Worm (Caenorhabditis elegans) whole organism, young adult: Measurements from ENCODE around the gene R04F11.5.

Source experiments
- B0035.1 ChIP-seq: sonication (generic microtip); optimal IDR thresholded peaks from 2 replicates; lab custom pipeline; 2016; ENCODE audit warnings: missing genetic modification characterization, mild to moderate bottlenecking, missing compliant biosample characterization, missing genotype, missing genetic modification reagents
- B0336.3 ChIP-seq: fragments of 200-800 bp; sonication (Bioruptor generic); IDR thresholded peaks from 2 replicates; pipeline ENCODE4 v1.3.6; 2022; ENCODE audit warnings: missing genetic modification characterization, missing compliant biosample characterization
- C17E4.6 ChIP-seq: fragments of 200-800 bp; sonication (Bioruptor generic); IDR thresholded peaks from 2 replicates; pipeline ENCODE4 v1.3.6; 2022; ENCODE audit warnings: missing genetic modification reagents, missing genetic modification characterization, missing compliant biosample characterization
- F23B12.7 ChIP-seq: sonication (generic microtip); optimal IDR thresholded peaks from 2 replicates; lab custom pipeline; 2017; ENCODE audit warnings: missing genetic modification characterization, mild to moderate bottlenecking, missing compliant biosample characterization, antibody characterized with exemption, moderate library complexity; ENCODE audit not compliant: insufficient read depth
- F39B2.1 ChIP-seq: fragments of 200-800 bp; sonication (Bioruptor generic); IDR thresholded peaks from 2 replicates; pipeline ENCODE4 v1.3.6; 2022; ENCODE audit warnings: missing genetic modification reagents, missing genetic modification characterization, missing compliant biosample characterization
- F55B11.4 ChIP-seq: sonication (generic microtip); optimal IDR thresholded peaks from 2 replicates; lab custom pipeline; 2016; ENCODE audit warnings: missing compliant biosample characterization, missing genetic modification characterization, borderline replicate concordance; ENCODE audit not compliant: insufficient read depth
- F57A8.1 ChIP-seq: fragments of 200-800 bp; sonication (Bioruptor generic); optimal IDR thresholded peaks from 2 replicates; lab custom pipeline; 2018; ENCODE audit warnings: mild to moderate bottlenecking, missing genetic modification characterization, moderate library complexity, missing compliant biosample characterization
- F57C9.4 ChIP-seq: sonication (generic microtip); optimal IDR thresholded peaks from 2 replicates; lab custom pipeline; 2017; ENCODE audit warnings: mild to moderate bottlenecking, missing genetic modification characterization, missing compliant biosample characterization
- K12H6.12 ChIP-seq: fragments of 200-800 bp; sonication (Bioruptor generic); optimal IDR thresholded peaks from 2 replicates; lab custom pipeline; 2018; ENCODE audit warnings: mild to moderate bottlenecking, missing genetic modification characterization, missing compliant biosample characterization
- Y53F4B.3 ChIP-seq: fragments of 200-800 bp; sonication (Bioruptor generic); IDR thresholded peaks from 2 replicates; pipeline ENCODE4 v1.3.6; 2022; ENCODE audit warnings: missing genetic modification reagents, missing genetic modification characterization, missing compliant biosample characterization
- ZK185.1 ChIP-seq: sonication (generic microtip); optimal IDR thresholded peaks from 2 replicates; lab custom pipeline; 2016; ENCODE audit warnings: mild to moderate bottlenecking, missing genetic modification characterization, missing compliant biosample characterization; ENCODE audit not compliant: poor library complexity, severe bottlenecking
- athp-1 ChIP-seq: sonication (generic microtip); optimal IDR thresholded peaks from 2 replicates; lab custom pipeline; 2017; ENCODE audit warnings: mild to moderate bottlenecking, missing genetic modification characterization, missing compliant biosample characterization
- attf-5 ChIP-seq: fragments of 200-800 bp; sonication (Bioruptor generic); optimal IDR thresholded peaks from 2 replicates; lab custom pipeline; 2018; ENCODE audit warnings: mild to moderate bottlenecking, missing genetic modification characterization, missing compliant biosample characterization
- bed-1 ChIP-seq: fragments of 200-800 bp; sonication (Bioruptor generic); IDR thresholded peaks from 2 replicates; pipeline ENCODE4 v1.3.6; 2022; ENCODE audit warnings: missing genetic modification reagents, missing genetic modification characterization, missing compliant biosample characterization
- cebp-2 ChIP-seq: fragments of 200-800 bp; sonication (Bioruptor generic); IDR thresholded peaks from 2 replicates; pipeline ENCODE4 v1.3.6; 2022; ENCODE audit warnings: missing genetic modification characterization, missing compliant biosample characterization
- dpl-1 ChIP-seq: fragments of 150-350 bp; optimal IDR thresholded peaks from 2 replicates; lab custom pipeline; 2014; ENCODE audit warnings: missing biosample characterization, missing genetic modification reagents, missing genetic modification characterization
- egl-18 ChIP-seq: fragments of 200-800 bp; sonication (Bioruptor generic); IDR thresholded peaks from 2 replicates; pipeline ENCODE4 v1.3.6; 2022; ENCODE audit warnings: missing genetic modification reagents, missing genetic modification characterization, missing compliant biosample characterization
- ekl-4 ChIP-seq: fragments of 200-800 bp; sonication (Bioruptor generic); IDR thresholded peaks from 2 replicates; pipeline ENCODE4 v1.3.6; 2022; ENCODE audit warnings: missing genetic modification reagents, missing genetic modification characterization, missing compliant biosample characterization
- gei-17 ChIP-seq: fragments of 200-800 bp; sonication (Bioruptor generic); optimal IDR thresholded peaks from 2 replicates; lab custom pipeline; 2018; ENCODE audit warnings: mild to moderate bottlenecking, missing genetic modification characterization, missing compliant biosample characterization
- him-1 ChIP-seq: sonication (generic microtip); optimal IDR thresholded peaks from 2 replicates; lab custom pipeline; 2016; ENCODE audit warnings: missing genotype, missing genetic modification reagents, missing genetic modification characterization, missing compliant biosample characterization
- hlh-12 ChIP-seq: sonication (generic microtip); optimal IDR thresholded peaks from 2 replicates; lab custom pipeline; 2016; ENCODE audit warnings: missing genetic modification characterization, missing compliant biosample characterization
- hsf-1 ChIP-seq: fragments of 200-800 bp; sonication (Bioruptor generic); IDR thresholded peaks from 2 replicates; pipeline ENCODE4 v1.3.6; 2022; ENCODE audit warnings: missing genetic modification reagents, missing genetic modification characterization, missing compliant biosample characterization
- let-526 ChIP-seq: fragments of 200-800 bp; sonication (Bioruptor generic); IDR thresholded peaks from 2 replicates; pipeline ENCODE4 v1.3.6; 2022; ENCODE audit warnings: missing genetic modification reagents, missing genetic modification characterization, missing compliant biosample characterization
- lin-26 ChIP-seq: fragments of 200-800 bp; sonication (Bioruptor generic); IDR thresholded peaks from 2 replicates; pipeline ENCODE4 v1.3.6; 2022; ENCODE audit warnings: missing genetic modification reagents, missing genetic modification characterization, missing compliant biosample characterization
- lin-54 ChIP-seq: fragments of 200-800 bp; sonication (Bioruptor generic); optimal IDR thresholded peaks from 2 replicates; lab custom pipeline; 2018; ENCODE audit warnings: mild to moderate bottlenecking, missing genetic modification characterization, missing compliant biosample characterization
- madf-10 ChIP-seq: sonication (generic microtip); optimal IDR thresholded peaks from 2 replicates; lab custom pipeline; 2016; ENCODE audit warnings: mild to moderate bottlenecking, missing genetic modification characterization, missing compliant biosample characterization
- madf-3 ChIP-seq: fragments of 200-800 bp; sonication (Bioruptor generic); IDR thresholded peaks from 2 replicates; pipeline ENCODE4 v1.3.6; 2022; ENCODE audit warnings: missing genetic modification reagents, missing genetic modification characterization, missing compliant biosample characterization
- mxl-1 ChIP-seq: sonication (generic microtip); optimal IDR thresholded peaks from 2 replicates; lab custom pipeline; 2016; ENCODE audit warnings: missing genetic modification characterization, missing compliant biosample characterization
- nfya-2 ChIP-seq: fragments of 200-800 bp; sonication (Bioruptor generic); IDR thresholded peaks from 2 replicates; pipeline ENCODE4 v1.3.6; 2022; ENCODE audit warnings: missing genetic modification reagents, missing genetic modification characterization, missing compliant biosample characterization
- nhr-179 ChIP-seq: sonication (generic microtip); optimal IDR thresholded peaks from 2 replicates; lab custom pipeline; 2016; ENCODE audit warnings: mild to moderate bottlenecking, missing genetic modification characterization, missing compliant biosample characterization
- nhr-27 ChIP-seq: fragments of 200-800 bp; sonication (Bioruptor generic); optimal IDR thresholded peaks from 2 replicates; lab custom pipeline; 2018; ENCODE audit warnings: mild to moderate bottlenecking, missing genetic modification characterization, moderate library complexity, missing compliant biosample characterization
- nhr-80 ChIP-seq: sonication (generic microtip); optimal IDR thresholded peaks from 2 replicates; lab custom pipeline; 2016; ENCODE audit warnings: missing genetic modification characterization, missing compliant biosample characterization
- rcor-1 ChIP-seq: fragments of 200-800 bp; sonication (Bioruptor generic); IDR thresholded peaks from 2 replicates; pipeline ENCODE4 v1.3.6; 2022; ENCODE audit warnings: missing genetic modification reagents, missing genetic modification characterization, missing compliant biosample characterization
- rec-8 ChIP-seq, 2 experiments: sonication (generic microtip); optimal IDR thresholded peaks; 2 replicates each; lab custom pipeline; 2016; ENCODE audit warnings: mild to moderate bottlenecking in 2 of 2, missing genetic modification characterization in 2 of 2, missing genetic modification reagents in 2 of 2, missing genotype in 2 of 2, missing biosample characterization in 1 of 2, missing compliant biosample characterization in 1 of 2, moderate library complexity in 1 of 2
- repo-1 ChIP-seq: sonication (generic microtip); optimal IDR thresholded peaks from 2 replicates; lab custom pipeline; 2017; ENCODE audit warnings: mild to moderate bottlenecking, missing genetic modification characterization, missing compliant biosample characterization
- sea-2 ChIP-seq: fragments of 200-800 bp; sonication (Bioruptor generic); IDR thresholded peaks from 2 replicates; pipeline ENCODE4 v1.3.6; 2022; ENCODE audit warnings: missing genetic modification characterization, missing compliant biosample characterization
- snpc-1.1 ChIP-seq: sonication (generic microtip); optimal IDR thresholded peaks from 2 replicates; lab custom pipeline; 2017; ENCODE audit warnings: missing genetic modification characterization, mild to moderate bottlenecking, missing compliant biosample characterization, antibody characterized with exemption, moderate library complexity, missing genotype, missing genetic modification reagents; ENCODE audit not compliant: insufficient read depth
- snpc-1.3 ChIP-seq: sonication (generic microtip); optimal IDR thresholded peaks from 2 replicates; lab custom pipeline; 2017; ENCODE audit warnings: missing genetic modification characterization, mild to moderate bottlenecking, missing compliant biosample characterization, antibody characterized with exemption, moderate library complexity, missing genotype, missing genetic modification reagents; ENCODE audit not compliant: insufficient read depth
- snpc-3.4 ChIP-seq: sonication (generic microtip); optimal IDR thresholded peaks from 2 replicates; lab custom pipeline; 2017; ENCODE audit warnings: missing genetic modification characterization, mild to moderate bottlenecking, missing compliant biosample characterization, antibody characterized with exemption, moderate library complexity, missing genotype, missing genetic modification reagents
- snpc-4 ChIP-seq, 5 experiments: fragments of 150-350 bp in 1 of 5; sonication (generic microtip) in 4 of 5; optimal IDR thresholded peaks; 2 replicates each; lab custom pipeline; 2014 to 2018; ENCODE audit warnings: missing genetic modification characterization in 5 of 5, missing biosample characterization in 3 of 5, antibody characterized with exemption in 2 of 5, mild to moderate bottlenecking in 2 of 5, missing compliant biosample characterization in 2 of 5, missing genotype in 2 of 5, moderate library complexity in 2 of 5, missing genetic modification reagents in 1 of 5
- somi-1 ChIP-seq: fragments of 200-800 bp; sonication (Bioruptor generic); optimal IDR thresholded peaks from 2 replicates; lab custom pipeline; 2018; ENCODE audit warnings: mild to moderate bottlenecking, missing genetic modification characterization, missing compliant biosample characterization
- sptf-2 ChIP-seq: fragments of 200-800 bp; sonication (Bioruptor generic); optimal IDR thresholded peaks from 2 replicates; lab custom pipeline; 2018; ENCODE audit warnings: mild to moderate bottlenecking, missing genetic modification characterization, missing compliant biosample characterization
- tbp1 ChIP-seq: fragments of 200-800 bp; sonication (Bioruptor generic); optimal IDR thresholded peaks from 2 replicates; lab custom pipeline; 2018; ENCODE audit warnings: mild to moderate bottlenecking, missing genetic modification characterization, missing compliant biosample characterization
- unc-130 ChIP-seq: sonication (generic microtip); optimal IDR thresholded peaks from 2 replicates; lab custom pipeline; 2016; ENCODE audit warnings: missing genetic modification reagents, missing genetic modification characterization, missing compliant biosample characterization
- ztf-25 ChIP-seq: fragments of 200-800 bp; sonication (Bioruptor generic); IDR thresholded peaks from 2 replicates; pipeline ENCODE4 v1.3.6; 2022; ENCODE audit warnings: missing genetic modification reagents, missing genetic modification characterization, missing compliant biosample characterization
- ztf-26 ChIP-seq: sonication (generic microtip); optimal IDR thresholded peaks from 2 replicates; lab custom pipeline; 2017; ENCODE audit warnings: missing genetic modification characterization, missing compliant biosample characterization
- ztf-3 ChIP-seq: fragments of 200-800 bp; sonication (Bioruptor generic); optimal IDR thresholded peaks from 2 replicates; lab custom pipeline; 2018; ENCODE audit warnings: mild to moderate bottlenecking, missing genetic modification characterization, missing compliant biosample characterization

Gene R04F11.5

DNA sequence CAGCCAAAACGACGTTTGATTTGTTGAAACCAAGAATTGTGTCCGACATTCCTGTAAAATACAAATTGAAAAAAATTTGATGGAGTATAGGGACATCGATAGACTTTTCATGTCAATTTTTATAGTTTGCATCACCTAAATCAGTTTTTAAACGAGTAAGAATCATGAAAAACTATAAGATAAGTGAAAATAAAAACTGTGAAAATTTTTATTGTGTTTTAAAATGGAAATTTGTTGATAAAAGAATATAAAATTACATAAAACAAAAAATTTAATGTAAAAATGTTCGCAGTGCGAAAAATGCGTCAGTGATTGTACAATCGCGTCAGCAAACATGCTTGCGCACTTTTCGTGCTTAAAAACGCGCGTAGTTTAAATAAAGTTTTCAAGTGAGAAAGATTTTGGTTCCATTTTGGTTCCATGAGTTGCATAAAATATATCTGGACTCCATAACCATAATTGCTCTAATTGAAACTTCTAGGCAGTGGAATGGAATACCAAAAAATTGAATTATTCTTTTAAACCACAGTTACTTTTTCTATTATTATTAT, 25.7 kb upstream of the R04F11.5 start, which contains the start of gene tomm-20 (continued):
- TF ChIP-seq K12H6.12 (tag; lab: Kevin White, UChicago) = peak; percentile 39
- TF ChIP-seq F23B12.7 = peak; percentile 83
- peak; percentile 20 for TF ChIP-seq gei-17 (GFP tag; lab: Kevin White, UChicago)
- TF ChIP-seq bed-1 (GFP tag; lab: Robert Waterston, UW) = no peak
- TF ChIP-seq hlh-12 (tag; lab: Kevin White, UChicago) = no peak
- TF ChIP-seq B0336.3 (GFP tag; lab: Robert Waterston, UW) = peak; percentile 78
- TF ChIP-seq attf-5 = peak; percentile 90
- peak; percentile 94 for TF ChIP-seq ekl-4 (GFP tag; lab: Robert Waterston, UW)
- TF ChIP-seq sptf-2 (GFP tag; lab: Kevin White, UChicago) = no peak
- no peak for TF ChIP-seq F39B2.1 (GFP tag; lab: Robert Waterston, UW)
- peak; percentile 39 for TF ChIP-seq B0035.1 (tag; lab: Kevin White, UChicago)
- TF ChIP-seq tbp1 = peak; percentile 71
- no peak for TF ChIP-seq F57A8.1 (GFP tag; lab: Kevin White, UChicago)
- TF ChIP-seq snpc-1.1 (tag; lab: Kevin White, UChicago) = peak; percentile 40
- peak; percentile 80 for TF ChIP-seq snpc-3.4 (tag; lab: Kevin White, UChicago)
- peak; percentile 53 for TF ChIP-seq him-1
- TF ChIP-seq lin-26 (GFP tag; lab: Robert Waterston, UW) = no peak
- peak; percentile 87 for TF ChIP-seq madf-3
- TF ChIP-seq repo-1 (tag; lab: Kevin White, UChicago) = peak; percentile 83
- 0 out of 2 replicates have a peak, but pooled peaks have one; percentile 43 for TF ChIP-seq C17E4.6 (GFP tag; lab: Robert Waterston, UW)
- TF ChIP-seq let-526 = no peak
- peak; percentile 79 for TF ChIP-seq ztf-26 (tag; lab: Kevin White, UChicago)
- peak; percentile 47 for TF ChIP-seq snpc-4 (GFP tag; optimal IDR thresholded peaks at IDR 0.05; lab: Kevin White, UChicago)
- peak; percentile 77 to 85 (median 78) for TF ChIP-seq snpc-4 (tag; optimal IDR thresholded peaks at IDR 0.05; lab: Kevin White, UChicago)
- TF ChIP-seq rcor-1 (GFP tag; lab: Robert Waterston, UW) = peak; percentile 90
- no peak for TF ChIP-seq Y53F4B.3 (GFP tag; lab: Robert Waterston, UW)
- TF ChIP-seq snpc-1.3 (tag; lab: Kevin White, UChicago) = peak; percentile 38
- TF ChIP-seq ztf-3 (GFP tag; lab: Kevin White, UChicago) = no peak
- peak; percentile 98 for TF ChIP-seq lin-54 (GFP tag; lab: Kevin White, UChicago)
- TF ChIP-seq nfya-2 (GFP tag; lab: Robert Waterston, UW) = no peak
- no peak for TF ChIP-seq F55B11.4
- peak; percentile 58 for TF ChIP-seq nhr-80 (tag; lab: Kevin White, UChicago)
- no peak for TF ChIP-seq F57C9.4 (tag; lab: Kevin White, UChicago)
- TF ChIP-seq ztf-25 = no peak
- peak; percentile 47 for TF ChIP-seq somi-1 (GFP tag; lab: Kevin White, UChicago)
- no peak for TF ChIP-seq cebp-2
- TF ChIP-seq unc-130 (GFP tag; lab: Kevin White, UChicago) = peak; percentile 69
- TF ChIP-seq hsf-1 (GFP tag; lab: Robert Waterston, UW) = peak; percentile 62
- TF ChIP-seq dpl-1 (GFP tag; lab: Kevin White, UChicago) = peak; percentile 98
- no peak for TF ChIP-seq nhr-27 (tag; lab: Kevin White, UChicago)
- no peak for TF ChIP-seq rec-8 (tag; optimal IDR thresholded peaks at IDR 0.05; lab: Kevin White, UChicago)
- peak; percentile 23 for TF ChIP-seq athp-1 (tag; lab: Kevin White, UChicago)
- TF ChIP-seq madf-10 = peak; percentile 58
- TF ChIP-seq ZK185.1 (tag; lab: Kevin White, UChicago) = peak; percentile 92
- TF ChIP-seq mxl-1 (tag; lab: Kevin White, UChicago) = no peak
- no peak for TF ChIP-seq nhr-179 (tag; lab: Kevin White, UChicago)
- 0 out of 2 replicates have a peak, but pooled peaks have one; percentile 66 for TF ChIP-seq egl-18 (GFP tag; lab: Robert Waterston, UW)
- no peak for TF ChIP-seq sea-2 (GFP tag; lab: Robert Waterston, UW)
